Worm (Caenorhabditis elegans): ENCODE results near the gene cht-3.
A peak's percentile ranks its signal among the peaks of the same experiment; 100 is the strongest.

Gene cht-3

DNA sequence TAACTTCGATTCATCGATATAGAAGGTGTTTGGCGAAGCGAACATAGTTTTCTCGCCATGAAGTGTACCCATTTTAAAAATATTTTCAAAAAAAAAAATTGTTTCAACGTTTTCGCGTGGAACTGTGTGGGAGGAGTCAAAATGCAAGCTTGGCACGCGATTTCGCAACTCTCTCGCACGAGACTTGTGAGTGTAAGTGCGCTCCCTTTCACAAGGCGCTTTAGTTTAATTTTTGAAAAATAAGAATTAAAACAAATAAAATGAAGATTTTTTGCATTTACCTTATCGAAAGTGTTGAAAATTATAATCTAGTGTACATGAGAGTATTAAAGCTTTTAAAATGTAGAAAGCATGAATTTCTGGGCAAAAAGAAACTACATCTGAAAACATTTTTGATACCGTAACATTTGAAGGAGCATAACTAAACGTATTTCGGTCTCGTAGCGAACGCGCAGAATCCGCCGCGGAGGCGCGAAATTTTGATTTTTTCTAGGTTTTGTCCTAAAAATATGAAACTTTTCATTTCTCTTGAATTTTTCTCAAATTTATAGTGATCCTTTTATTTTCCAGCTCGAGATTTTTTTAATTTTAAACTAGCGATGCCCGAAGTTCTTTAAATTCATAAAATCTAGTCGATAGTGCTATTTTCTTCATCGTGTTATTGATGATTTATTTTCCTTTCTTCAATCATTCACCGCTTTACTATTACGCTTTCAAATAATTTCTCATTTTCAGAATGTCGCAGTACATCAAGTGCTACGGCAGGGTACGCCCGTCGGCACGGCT, 36.2 kb downstream of the cht-3 start, which contains the start of the genes cogc-2 and klp-18 (continued):
- TF ChIP-seq hlh-11 (tag; optimal IDR thresholded peaks at IDR 0.05) (peak; percentile 71), T20F7.1 (GFP tag; optimal IDR thresholded peaks at IDR 0.05) (peak; percentile 72), vab-7 (GFP tag; IDR thresholded peaks at IDR 0.05) (no peak), D1046.2 (GFP tag; IDR thresholded peaks at IDR 0.05) (no peak), dve-1 (tag; optimal IDR thresholded peaks at IDR 0.05; ENCODE audit: insufficient read depth) (peak; percentile 85), rbr-2 (tag; optimal IDR thresholded peaks at IDR 0.05) (peak; percentile 57), ceh-20 (GFP tag; IDR thresholded peaks at IDR 0.05) (peak; percentile 48; the same call in 1 of the 2 replicates), mep-1 (tag; optimal IDR thresholded peaks at IDR 0.05) (peak; percentile 83)

- TF ChIP-seq nhr-111 (GFP tag; optimal IDR thresholded peaks at IDR 0.05) (peak; percentile 78), arid-1 (GFP tag; conservative IDR thresholded peaks at IDR 0.05) (peak; percentile 45; the same call in 1 of the 2 replicates), madf-5 (GFP tag; IDR thresholded peaks at IDR 0.05) (peak in 1 of 2 experiments; percentile 68; a peak in 1 of 4 replicates), Y5F2A.4 (GFP tag; optimal IDR thresholded peaks at IDR 0.05) (peak; percentile 19), mdl-1 (tag; optimal IDR thresholded peaks at IDR 0.05) (no peak), snpc-1.2 (GFP tag; IDR thresholded peaks at IDR 0.05) (peak; percentile 78), lin-38 (GFP tag; IDR thresholded peaks at IDR 0.05) (peak; percentile 63), ZK546.5 (tag; optimal IDR thresholded peaks at IDR 0.05) (no peak), zfp-3 (GFP tag; conservative IDR thresholded peaks at IDR 0.05) (0 out of 2 replicates have a peak, but pooled peaks have one; percentile 13), ceh-82 (tag; optimal IDR thresholded peaks at IDR 0.05) (no peak), aha-1 (tag) (peak; percentile 0), F49E8.2 (tag; optimal IDR thresholded peaks at IDR 0.05; ENCODE audit: borderline replicate concordance) (peak; percentile 87), dmd-8 (GFP tag; IDR thresholded peaks at IDR 0.05) (no peak)
These were observed 40.0 kb downstream of the cht-3 start for ce11 chrIV:7043430-7043829.

DNA sequence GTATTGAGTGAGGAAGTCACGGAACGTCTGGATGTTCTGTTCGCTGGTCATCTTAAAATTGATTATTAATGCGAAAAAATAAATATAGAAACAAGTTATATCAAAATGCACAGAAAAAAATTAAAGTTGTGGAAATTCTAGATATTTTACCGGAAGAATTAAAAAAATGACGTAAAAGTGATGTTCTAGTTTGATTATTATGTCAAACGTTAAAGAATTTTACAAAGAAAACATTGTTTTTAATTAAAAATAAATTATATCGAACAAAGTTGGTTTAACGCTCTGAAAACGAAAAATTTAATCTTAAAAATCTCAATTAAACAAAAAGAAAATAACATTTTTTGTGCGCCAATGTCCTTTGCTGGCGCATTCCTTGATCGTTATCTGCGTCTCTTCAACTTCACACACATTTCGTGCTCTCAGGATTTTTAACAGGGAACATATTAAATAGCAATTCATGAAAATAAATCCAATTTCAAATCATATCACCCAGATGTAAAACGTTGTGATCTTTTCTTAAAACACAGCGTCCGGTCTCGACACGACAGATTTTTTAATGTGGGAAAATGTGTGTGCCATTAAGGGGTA, 41.2 kb downstream of the cht-3 start, which contains the start of gene tin-9.1:
Gene tin-9.1, minus strand, starts transcription at position 51 of the 588 bp plus-strand sequence.
- TF ChIP-seq gei-8 (GFP tag; optimal IDR thresholded peaks at IDR 0.05) (no peak), duxl-1 (tag; optimal IDR thresholded peaks at IDR 0.05; ENCODE audit: poor library complexity) (no peak), ZK337.2 (GFP tag; IDR thresholded peaks at IDR 0.05) (no peak), attf-4 (tag; optimal IDR thresholded peaks at IDR 0.05) (no peak), nhr-102 (tag; optimal IDR thresholded peaks at IDR 0.05) (peak; percentile 18), skn-1 (tag; optimal IDR thresholded peaks at IDR 0.05) (no peak), dve-1 (tag; optimal IDR thresholded peaks at IDR 0.05; ENCODE audit: insufficient read depth) (peak; percentile 74), nhr-41 (GFP tag; IDR thresholded peaks at IDR 0.05) (no peak), ceh-32 (tag; optimal IDR thresholded peaks at IDR 0.05; ENCODE audit: poor library complexity) (no peak), pqm-1 (tag; optimal IDR thresholded peaks at IDR 0.05) (no peak), F44E2.7 (GFP tag; IDR thresholded peaks at IDR 0.05) (no peak), rbr-2 (tag; optimal IDR thresholded peaks at IDR 0.05) (peak; percentile 52), nhr-25 (tag; optimal IDR thresholded peaks at IDR 0.05; ENCODE audit: borderline replicate concordance, insufficient read depth) (no peak), sdz-12 (GFP tag; optimal IDR thresholded peaks at IDR 0.05) (no peak), T26A8.4 (GFP tag; IDR thresholded peaks at IDR 0.05) (peak; percentile 28; the same call in 1 of the 2 replicates), lin-1 (GFP tag; IDR thresholded peaks at IDR 0.05) (no peak; the same call in 1 of the 2 replicates), nhr-77 (tag; optimal IDR thresholded peaks at IDR 0.05) (no peak), ceh-20 (GFP tag; IDR thresholded peaks at IDR 0.05) (no peak), T20F7.1 (GFP tag; optimal IDR thresholded peaks at IDR 0.05) (peak; percentile 55), pha-4 (GFP tag; IDR thresholded peaks at IDR 0.05) (no peak), pha-4 (tag; optimal IDR thresholded peaks at IDR 0.05) (peak; percentile 7), dmd-6 (GFP tag; IDR thresholded peaks at IDR 0.05) (peak; percentile 58), dmd-8 (GFP tag; IDR thresholded peaks at IDR 0.05) (no peak), nhr-76 (tag; optimal IDR thresholded peaks at IDR 0.05) (no peak), unc-39 (tag; optimal IDR thresholded peaks at IDR 0.05) (no peak), fkh-10 (GFP tag; optimal IDR thresholded peaks at IDR 0.05) (no peak), zfp-3 (GFP tag; conservative IDR thresholded peaks at IDR 0.05) (no peak), hif-1 (tag; optimal IDR thresholded peaks at IDR 0.05) (no peak), lir-3 (tag; optimal IDR thresholded peaks at IDR 0.05) (no peak), unc-130 (GFP tag; optimal IDR thresholded peaks at IDR 0.05) (no peak)
